Fruit fly (Drosophila melanogaster) whole organism, embryonic: ENCODE measurements around the gene Pld3.
A peak's percentile ranks its signal among the peaks of the same experiment; 100 is the strongest.

Experiments used
- Aef1 ChIP-seq: fragments of 200-800 bp; sonication (Bioruptor generic); IDR thresholded peaks from 3 replicates; pipeline ENCODE4 v1.3.6; 2022; ENCODE audit warnings: missing biosample characterization, missing genetic modification characterization
- CG10366 ChIP-seq: fragments of 200-800 bp; sonication (Bioruptor generic); IDR thresholded peaks from 2 replicates; pipeline ENCODE4 v1.3.6; 2022; ENCODE audit warnings: missing biosample characterization, missing genetic modification characterization
- CG11456 ChIP-seq: fragments of 200-800 bp; sonication (Bioruptor generic); IDR thresholded peaks from 3 replicates; pipeline ENCODE4 v1.3.6; 2022; ENCODE audit warnings: missing biosample characterization, missing genetic modification characterization
- CG12155 ChIP-seq: fragments of 200-800 bp; sonication (Bioruptor generic); optimal IDR thresholded peaks from 3 replicates; lab custom pipeline; 2016; ENCODE audit warnings: missing biosample characterization, missing genetic modification characterization
- CG12659 ChIP-seq: fragments of 200-800 bp; sonication (Bioruptor generic); optimal IDR thresholded peaks from 3 replicates; lab custom pipeline; 2017; ENCODE audit warnings: mild to moderate bottlenecking, missing biosample characterization, missing genetic modification reagents, missing genetic modification characterization
- CG18262 ChIP-seq: fragments of 200-800 bp; optimal IDR thresholded peaks from 3 replicates; lab custom pipeline; 2019; ENCODE audit warnings: missing biosample characterization, mild to moderate bottlenecking, missing genetic modification characterization, moderate library complexity
- CG2120 ChIP-seq: fragments of 200-800 bp; sonication (Bioruptor generic); optimal IDR thresholded peaks from 3 replicates; lab custom pipeline; 2016; ENCODE audit warnings: missing biosample characterization, missing genetic modification characterization
- CG2712 ChIP-seq: fragments of 200-800 bp; optimal IDR thresholded peaks from 3 replicates; lab custom pipeline; 2019; ENCODE audit warnings: missing biosample characterization, mild to moderate bottlenecking, missing genetic modification characterization, moderate library complexity
- CG30020 ChIP-seq: fragments of 200-800 bp; optimal IDR thresholded peaks from 2 replicates; lab custom pipeline; 2019; ENCODE audit warnings: missing biosample characterization, mild to moderate bottlenecking, missing genetic modification characterization, moderate library complexity
- CG30403 ChIP-seq: fragments of 200-800 bp; sonication (Bioruptor generic); optimal IDR thresholded peaks from 3 replicates; lab custom pipeline; 2016; ENCODE audit warnings: missing biosample characterization, missing genetic modification characterization
- CG31365 ChIP-seq: fragments of 200-800 bp; sonication (Bioruptor generic); optimal IDR thresholded peaks from 2 replicates; lab custom pipeline; 2018; ENCODE audit warnings: missing biosample characterization, mild to moderate bottlenecking, missing genetic modification characterization
- CG31441 ChIP-seq: fragments of 200-800 bp; sonication (Bioruptor generic); IDR thresholded peaks from 2 replicates; pipeline ENCODE4 v1.3.6; 2022; ENCODE audit warnings: missing biosample characterization, missing genetic modification characterization
- CG4820 ChIP-seq: fragments of 200-800 bp; sonication (Bioruptor generic); optimal IDR thresholded peaks from 3 replicates; lab custom pipeline; 2016; ENCODE audit warnings: missing biosample characterization, missing genetic modification characterization
- CG6175 ChIP-seq: fragments of 200-800 bp; sonication (Bioruptor generic); IDR thresholded peaks from 3 replicates; pipeline ENCODE4 v1.3.6; 2022; ENCODE audit warnings: missing biosample characterization, missing genetic modification characterization
- CG6791 ChIP-seq: fragments of 200-800 bp; sonication (Bioruptor generic); IDR thresholded peaks from 3 replicates; pipeline ENCODE4 v1.3.6; 2022; ENCODE audit warnings: missing biosample characterization, missing genetic modification characterization; ENCODE audit not compliant: partially characterized antibody
- CG7928 ChIP-seq: fragments of 200-800 bp; sonication (Bioruptor generic); optimal IDR thresholded peaks from 2 replicates; lab custom pipeline; 2017; ENCODE audit warnings: missing biosample characterization, mild to moderate bottlenecking, missing genetic modification characterization
- CG8290 ChIP-seq, 3 experiments: fragments of 200-800 bp; sonication (Bioruptor generic); optimal IDR thresholded peaks; 2 replicates each; lab custom pipeline; 2016 to 2019; ENCODE audit warnings: missing biosample characterization in 3 of 3, missing genetic modification characterization in 3 of 3, mild to moderate bottlenecking in 2 of 3, moderate library complexity in 1 of 3
- CrebB ChIP-seq: fragments of 200-800 bp; sonication (Bioruptor generic); optimal IDR thresholded peaks from 3 replicates; lab custom pipeline; 2018; ENCODE audit warnings: missing biosample characterization, mild to moderate bottlenecking, missing genetic modification characterization
- E2f2 ChIP-seq: fragments of 200-800 bp; sonication (Bioruptor generic); IDR thresholded peaks from 2 replicates; pipeline ENCODE4 v1.3.6; 2022; ENCODE audit warnings: missing biosample characterization, missing genetic modification characterization
- Elba2 ChIP-seq: fragments of 200-800 bp; sonication (Bioruptor generic); optimal IDR thresholded peaks from 3 replicates; lab custom pipeline; 2016; ENCODE audit warnings: missing biosample characterization, missing genetic modification characterization
- Ets65A ChIP-seq: fragments of 200-800 bp; sonication (Bioruptor generic); peaks from one replicate; lab custom pipeline; 2016; ENCODE audit warnings: missing biosample characterization, missing genetic modification characterization
- Fer1 ChIP-seq: fragments of 200-800 bp; sonication (Bioruptor generic); optimal IDR thresholded peaks from 2 replicates; lab custom pipeline; 2017; ENCODE audit warnings: missing biosample characterization, mild to moderate bottlenecking, missing genetic modification characterization
- HLH3B ChIP-seq: fragments of 200-800 bp; sonication (Bioruptor generic); IDR thresholded peaks from 2 replicates; pipeline ENCODE4 v1.3.6; 2022; ENCODE audit warnings: missing biosample characterization, missing genetic modification characterization
- HLH54F ChIP-seq: fragments of 200-800 bp; sonication (Bioruptor generic); optimal IDR thresholded peaks from 3 replicates; lab custom pipeline; 2016; ENCODE audit warnings: missing biosample characterization, missing genetic modification characterization
- Hmr ChIP-seq: fragments of 200-800 bp; sonication (Bioruptor generic); optimal IDR thresholded peaks from 3 replicates; lab custom pipeline; 2017; ENCODE audit warnings: mild to moderate bottlenecking, missing biosample characterization, missing genetic modification reagents, missing genetic modification characterization
- Hr3 ChIP-seq: fragments of 200-800 bp; sonication (Bioruptor generic); optimal IDR thresholded peaks from 3 replicates; lab custom pipeline; 2016; ENCODE audit warnings: missing biosample characterization, missing genetic modification characterization
- Hr39 ChIP-seq: fragments of >200 bp; optimal IDR thresholded peaks from 2 replicates; lab custom pipeline; 2017
- Jarid2 ChIP-seq: fragments of 200-800 bp; sonication (Bioruptor generic); optimal IDR thresholded peaks from 3 replicates; lab custom pipeline; 2017; ENCODE audit warnings: mild to moderate bottlenecking, missing biosample characterization, missing genetic modification reagents, missing genetic modification characterization
- Oaz ChIP-seq: fragments of 200-800 bp; sonication (Bioruptor generic); IDR thresholded peaks from 2 replicates; pipeline ENCODE4 v1.3.6; 2022; ENCODE audit warnings: missing biosample characterization, missing genetic modification characterization
- Pdp1 ChIP-seq, 2 experiments: fragments of 200-800 bp; sonication (Bioruptor generic); optimal IDR thresholded peaks; 3 replicates each; lab custom pipeline; 2016; ENCODE audit warnings: missing biosample characterization in 2 of 2, missing genetic modification characterization in 2 of 2, mild to moderate bottlenecking in 1 of 2, moderate library complexity in 1 of 2
- Six4 ChIP-seq: fragments of 200-800 bp; sonication (Bioruptor generic); optimal IDR thresholded peaks from 2 replicates; lab custom pipeline; 2016; ENCODE audit warnings: missing biosample characterization, missing genetic modification characterization
- Taf1 ChIP-seq: fragments of 200-800 bp; sonication (Bioruptor generic); IDR thresholded peaks from 2 replicates; pipeline ENCODE4 v1.3.6; 2022; ENCODE audit warnings: missing biosample characterization, missing genetic modification characterization
- amos ChIP-seq: fragments of 200-800 bp; sonication (Bioruptor generic); IDR thresholded peaks from 2 replicates; pipeline ENCODE4 v1.3.6; 2022; ENCODE audit warnings: missing biosample characterization, missing genetic modification characterization; ENCODE audit not compliant: partially characterized antibody
- ase ChIP-seq: fragments of 200-800 bp; sonication (Bioruptor generic); IDR thresholded peaks from 3 replicates; pipeline ENCODE4 v1.3.6; 2022; ENCODE audit warnings: missing biosample characterization, missing genetic modification characterization
- cg ChIP-seq: fragments of 200-800 bp; sonication (Bioruptor generic); optimal IDR thresholded peaks from 3 replicates; lab custom pipeline; 2019; ENCODE audit warnings: missing biosample characterization, mild to moderate bottlenecking, missing genetic modification characterization, moderate library complexity
- chif ChIP-seq, 2 experiments: fragments of 200-800 bp; sonication (Bioruptor generic); optimal IDR thresholded peaks; 3 replicates each; lab custom pipeline; 2016; ENCODE audit warnings: missing biosample characterization in 2 of 2, missing genetic modification characterization in 2 of 2
- crc ChIP-seq: fragments of 200-800 bp; sonication (Bioruptor generic); optimal IDR thresholded peaks from 2 replicates; lab custom pipeline; 2016; ENCODE audit warnings: missing biosample characterization, missing genetic modification characterization
- crol ChIP-seq: fragments of 200-800 bp; sonication (Bioruptor generic); IDR thresholded peaks from 2 replicates; pipeline ENCODE4 v1.3.6; 2022; ENCODE audit warnings: missing biosample characterization, missing genetic modification characterization
- dmrt11E ChIP-seq: fragments of 200-800 bp; sonication (Bioruptor generic); optimal IDR thresholded peaks from 3 replicates; lab custom pipeline; 2018; ENCODE audit warnings: missing biosample characterization, mild to moderate bottlenecking, missing genetic modification characterization, moderate library complexity
- exex ChIP-seq: fragments of 200-800 bp; sonication (Bioruptor generic); optimal IDR thresholded peaks from 4 replicates; lab custom pipeline; 2018; ENCODE audit warnings: missing biosample characterization, mild to moderate bottlenecking, missing genetic modification characterization, moderate library complexity
- fd96Cb ChIP-seq: fragments of 200-800 bp; sonication (Bioruptor generic); optimal IDR thresholded peaks from 2 replicates; lab custom pipeline; 2018; ENCODE audit warnings: missing biosample characterization, mild to moderate bottlenecking, missing genetic modification characterization, moderate library complexity
- ind ChIP-seq: fragments of 200-800 bp; sonication (Bioruptor generic); optimal IDR thresholded peaks from 3 replicates; lab custom pipeline; 2016; ENCODE audit warnings: missing biosample characterization, missing genetic modification characterization
- lola ChIP-seq, 3 experiments: fragments of >200 bp in 2 of 3; fragments of 200-800 bp in 1 of 3; sonication (Bioruptor generic) in 1 of 3; optimal IDR thresholded peaks; 2 replicates each; lab custom pipeline; 2017 to 2019; ENCODE audit warnings: missing biosample characterization in 3 of 3, missing genetic modification characterization in 3 of 3, mild to moderate bottlenecking in 1 of 3, moderate library complexity in 1 of 3
- maf-S ChIP-seq: fragments of 200-800 bp; sonication (Bioruptor generic); optimal IDR thresholded peaks from 2 replicates; lab custom pipeline; 2016; ENCODE audit warnings: missing biosample characterization, missing genetic modification characterization
- pan ChIP-seq, 4 experiments: fragments of >200 bp in 3 of 4; fragments of 200-800 bp in 1 of 4; sonication (Bioruptor generic) in 1 of 4; optimal IDR thresholded peaks in 3 of 4; IDR thresholded peaks in 1 of 4; 2 replicates each; pipeline versions ENCODE4 v1.3.6 to Lab custom; 2017 to 2022; ENCODE audit warnings: missing biosample characterization in 2 of 4, missing genetic modification characterization in 2 of 4, mixed read lengths in 1 of 4
- psq ChIP-seq: fragments of 200-800 bp; sonication (Bioruptor generic); optimal IDR thresholded peaks from 2 replicates; lab custom pipeline; 2017; ENCODE audit warnings: missing biosample characterization, missing genetic modification characterization
- scrt ChIP-seq: fragments of 200-800 bp; sonication (Bioruptor generic); optimal IDR thresholded peaks from 2 replicates; lab custom pipeline; 2018; ENCODE audit warnings: missing biosample characterization, mild to moderate bottlenecking, missing genetic modification characterization, moderate library complexity
- sens ChIP-seq: fragments of 200-800 bp; sonication (Bioruptor generic); peaks from one replicate; lab custom pipeline; 2016; ENCODE audit warnings: missing biosample characterization, missing genetic modification characterization
- ssp ChIP-seq: fragments of 200-800 bp; sonication (Bioruptor generic); IDR thresholded peaks from 2 replicates; pipeline ENCODE4 v1.3.6; 2022; ENCODE audit warnings: missing biosample characterization, missing genetic modification characterization
- trem ChIP-seq: fragments of 200-800 bp; optimal IDR thresholded peaks from 3 replicates; lab custom pipeline; 2019; ENCODE audit warnings: missing biosample characterization, mild to moderate bottlenecking, missing genetic modification characterization, moderate library complexity
- usp ChIP-seq: fragments of >200 bp; optimal IDR thresholded peaks from 2 replicates; lab custom pipeline; 2017; ENCODE audit warnings: missing biosample characterization, missing genetic modification characterization

Gene Pld3

DNA sequence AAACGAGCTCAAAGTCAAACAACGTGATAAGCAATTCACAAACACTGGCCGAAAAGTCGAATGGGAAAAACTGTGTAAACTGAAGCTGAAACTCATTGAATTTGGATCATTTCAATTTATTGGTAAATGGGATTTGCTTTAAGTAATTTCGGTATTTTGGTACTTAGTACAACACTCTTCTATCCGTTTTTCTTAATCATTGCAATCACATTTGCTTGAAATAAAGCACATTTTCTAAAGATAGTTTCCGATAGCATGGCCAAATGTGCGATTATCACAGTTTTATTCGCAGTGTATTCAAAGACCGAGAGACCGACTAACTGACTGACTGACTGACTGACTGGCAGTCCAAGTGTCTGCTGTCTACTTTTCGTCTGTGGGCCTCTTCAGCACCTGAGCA lies 37.9 kb downstream of the Pld3 start (continued):
- TF ChIP-seq CG4820 (GFP tag; lab: Kevin White, UChicago) (no peak), CG10366 (GFP tag; lab: Robert Waterston, UW) (no peak), CG8290 (GFP tag; optimal IDR thresholded peaks at IDR 0.05; lab: Kevin White, UChicago) (no peak), CG8290 (tag; optimal IDR thresholded peaks at IDR 0.05; lab: Kevin White, UChicago) (no peak), Jarid2 (no peak), Pdp1 (GFP tag; optimal IDR thresholded peaks at IDR 0.05; lab: Kevin White, UChicago) (peak in 1 of 2 experiments; percentile 7), CG12659 (GFP tag; lab: Kevin White, UChicago) (no peak), crol (GFP tag; lab: Robert Waterston, UW) (no peak), CG18262 (tag; lab: Kevin White, UChicago) (peak; percentile 26), psq (GFP tag; lab: Kevin White, UChicago) (no peak), fd96Cb (tag; lab: Kevin White, UChicago) (no peak), CG2120 (GFP tag; lab: Kevin White, UChicago) (peak; percentile 23), trem (tag; lab: Kevin White, UChicago) (no peak), E2f2 (GFP tag; lab: Robert Waterston, UW) (0 out of 2 replicates have a peak, but pooled peaks have one; percentile 9), dmrt11E (tag; lab: Kevin White, UChicago) (no peak), CG6175 (GFP tag; lab: Robert Waterston, UW) (no peak), chif (GFP tag; optimal IDR thresholded peaks at IDR 0.05; lab: Kevin White, UChicago) (no peak), Six4 (GFP tag; lab: Kevin White, UChicago) (no peak), ase (no peak), ssp (GFP tag; lab: Robert Waterston, UW) (no peak), cg (GFP tag; lab: Kevin White, UChicago) (no peak), CG12155 (no peak), CG7928 (GFP tag; lab: Kevin White, UChicago) (no peak), CG6791 (GFP tag; lab: Robert Waterston, UW) (no peak), CrebB (tag; lab: Kevin White, UChicago) (no peak), Hr3 (GFP tag; lab: Kevin White, UChicago) (no peak), CG2712 (peak; percentile 33), maf-S (GFP tag; lab: Kevin White, UChicago) (no peak), Hmr (peak; percentile 34), sens (GFP tag; lab: Kevin White, UChicago) (peak; percentile 82), CG30403 (GFP tag; lab: Kevin White, UChicago) (peak; percentile 18), Hr39 (no peak), CG31365 (no peak), HLH54F (GFP tag; lab: Kevin White, UChicago) (no peak), scrt (GFP tag; lab: Kevin White, UChicago) (no peak), ind (peak; percentile 14), Ets65A (GFP tag; lab: Kevin White, UChicago) (no peak), lola (GFP tag; optimal IDR thresholded peaks at IDR 0.05; lab: Kevin White, UChicago) (peak in 1 of 3 experiments; percentile 3), usp (GFP tag; lab: Kevin White, UChicago) (no peak), Aef1 (no peak), CG11456 (GFP tag; lab: Robert Waterston, UW) (no peak), Oaz (GFP tag; lab: Robert Waterston, UW) (no peak), HLH3B (GFP tag; lab: Robert Waterston, UW) (no peak), CG30020 (tag; lab: Kevin White, UChicago) (no peak), CG31441 (0 out of 2 replicates have a peak, but pooled peaks have one; percentile 33), Taf1 (GFP tag; lab: Robert Waterston, UW) (0 out of 2 replicates have a peak, but pooled peaks have one; percentile 8), exex (tag; lab: Kevin White, UChicago) (no peak), pan (optimal IDR thresholded peaks at IDR 0.05; lab: Kevin White, UChicago) (no peak), pan (GFP tag; optimal IDR thresholded peaks at IDR 0.05 in 1 of 2, IDR thresholded peaks at IDR 0.05 in 1 of 2) (no peak), Fer1 (peak; percentile 10), crc (GFP tag; lab: Kevin White, UChicago) (no peak), amos (GFP tag; lab: Robert Waterston, UW) (no peak), Elba2 (GFP tag; lab: Kevin White, UChicago) (no peak)
